Worm (Caenorhabditis elegans) whole organism, mixed stage, embryonic: ENCODE results near the gene bir-2.
A peak's percentile ranks its signal among the peaks of the same experiment; 100 is the strongest.

Source experiments
- M03D4.4 ChIP-seq: sonication (generic microtip); optimal IDR thresholded peaks from 2 replicates; lab custom pipeline; 2017; ENCODE audit warnings: mild to moderate bottlenecking, missing genetic modification characterization, missing compliant biosample characterization
- bed-3 ChIP-seq: fragments of 200-800 bp; sonication (Bioruptor generic); optimal IDR thresholded peaks from 3 replicates; lab custom pipeline; 2018; ENCODE audit warnings: mild to moderate bottlenecking, missing genetic modification characterization, moderate library complexity, missing compliant biosample characterization
- blmp-1 ChIP-seq: fragments of 150-350 bp; optimal IDR thresholded peaks from 2 replicates; lab custom pipeline; 2014; ENCODE audit warnings: missing biosample characterization, missing genetic modification characterization
- ceh-39 ChIP-seq: fragments of 150-350 bp; optimal IDR thresholded peaks from 2 replicates; lab custom pipeline; 2014; ENCODE audit warnings: missing biosample characterization, missing genetic modification characterization
- ceh-43 ChIP-seq: fragments of 200-800 bp; sonication (Bioruptor generic); optimal IDR thresholded peaks from 2 replicates; lab custom pipeline; 2018; ENCODE audit warnings: mild to moderate bottlenecking, missing genetic modification characterization, moderate library complexity, missing compliant biosample characterization
- ceh-83 ChIP-seq: fragments of 200-800 bp; sonication (Bioruptor generic); optimal IDR thresholded peaks from 2 replicates; lab custom pipeline; 2018; ENCODE audit warnings: mild to moderate bottlenecking, missing genetic modification characterization, missing compliant biosample characterization
- ces-1 ChIP-seq: fragments of 150-350 bp; optimal IDR thresholded peaks from 2 replicates; lab custom pipeline; 2014; ENCODE audit warnings: missing biosample characterization, missing genetic modification reagents, missing genetic modification characterization
- cnd-1 ChIP-seq: fragments of 200-800 bp; sonication (Bioruptor generic); optimal IDR thresholded peaks from 2 replicates; lab custom pipeline; 2018; ENCODE audit warnings: mild to moderate bottlenecking, missing genetic modification characterization, missing compliant biosample characterization
- drap-1 ChIP-seq: fragments of 200-800 bp; sonication (Bioruptor generic); optimal IDR thresholded peaks from 3 replicates; lab custom pipeline; 2018; ENCODE audit warnings: mild to moderate bottlenecking, missing genetic modification characterization, missing compliant biosample characterization
- elt-1 ChIP-seq: sonication (generic microtip); optimal IDR thresholded peaks from 2 replicates; lab custom pipeline; 2017; ENCODE audit warnings: missing genetic modification characterization, mild to moderate bottlenecking, missing compliant biosample characterization, antibody characterized with exemption, moderate library complexity, borderline replicate concordance; ENCODE audit not compliant: insufficient read depth
- elt-3 ChIP-seq: fragments of 150-350 bp; optimal IDR thresholded peaks from 2 replicates; lab custom pipeline; 2014; ENCODE audit warnings: missing biosample characterization, missing genetic modification characterization
- flh-1 ChIP-seq: fragments of 200-800 bp; sonication (Bioruptor generic); optimal IDR thresholded peaks from 2 replicates; lab custom pipeline; 2018; ENCODE audit warnings: mild to moderate bottlenecking, missing genetic modification characterization, moderate library complexity, missing compliant biosample characterization
- ham-2 ChIP-seq: fragments of 200-800 bp; sonication (Bioruptor generic); optimal IDR thresholded peaks from 2 replicates; lab custom pipeline; 2018; ENCODE audit warnings: mild to moderate bottlenecking, missing genetic modification characterization, missing compliant biosample characterization
- hlh-1 ChIP-seq: fragments of 150-350 bp; optimal IDR thresholded peaks from 2 replicates; lab custom pipeline; 2014; ENCODE audit warnings: missing biosample characterization, missing genetic modification reagents, missing genetic modification characterization
- lin-13 ChIP-seq: fragments of 150-350 bp; optimal IDR thresholded peaks from 2 replicates; lab custom pipeline; 2014; ENCODE audit warnings: missing biosample characterization, missing genetic modification characterization
- lin-32 ChIP-seq: fragments of 200-800 bp; sonication (Bioruptor generic); optimal IDR thresholded peaks from 2 replicates; lab custom pipeline; 2018; ENCODE audit warnings: mild to moderate bottlenecking, missing genetic modification characterization, missing compliant biosample characterization
- lsy-2 ChIP-seq: fragments of 150-350 bp; optimal IDR thresholded peaks from 2 replicates; lab custom pipeline; 2014; ENCODE audit warnings: missing biosample characterization, missing genetic modification characterization
- mab-5 ChIP-seq: fragments of 150-350 bp; optimal IDR thresholded peaks from 2 replicates; lab custom pipeline; 2014; ENCODE audit warnings: missing biosample characterization, missing genetic modification characterization
- mep-1 ChIP-seq: fragments of 150-350 bp; optimal IDR thresholded peaks from 2 replicates; lab custom pipeline; 2017; ENCODE audit warnings: missing biosample characterization, missing genetic modification reagents, missing genetic modification characterization, inconsistent platforms
- mls-2 ChIP-seq: sonication (generic microtip); optimal IDR thresholded peaks from 2 replicates; lab custom pipeline; 2016; ENCODE audit warnings: mild to moderate bottlenecking, missing genetic modification characterization, moderate library complexity, missing compliant biosample characterization
- nhr-12 ChIP-seq: fragments of 150-350 bp; optimal IDR thresholded peaks from 2 replicates; lab custom pipeline; 2014; ENCODE audit warnings: missing biosample characterization, missing genetic modification characterization
- nhr-237 ChIP-seq: fragments of 150-350 bp; optimal IDR thresholded peaks from 2 replicates; lab custom pipeline; 2014; ENCODE audit warnings: missing biosample characterization, missing genetic modification characterization
- nhr-28 ChIP-seq: fragments of 150-350 bp; optimal IDR thresholded peaks from 2 replicates; lab custom pipeline; 2014; ENCODE audit warnings: missing biosample characterization, missing genetic modification characterization
- nhr-76 ChIP-seq: sonication (generic microtip); optimal IDR thresholded peaks from 2 replicates; lab custom pipeline; 2017; ENCODE audit warnings: missing biosample characterization, missing genetic modification characterization
- pha-4 ChIP-seq: fragments of 150-350 bp; optimal IDR thresholded peaks from 2 replicates; lab custom pipeline; 2018; ENCODE audit warnings: missing biosample characterization, missing genetic modification reagents, missing genetic modification characterization
- snpc-4 ChIP-seq: fragments of 150-350 bp; optimal IDR thresholded peaks from 2 replicates; lab custom pipeline; 2014; ENCODE audit warnings: missing biosample characterization, missing genetic modification characterization
- sptf-1 ChIP-seq: sonication (generic microtip); optimal IDR thresholded peaks from 2 replicates; lab custom pipeline; 2017; ENCODE audit warnings: mild to moderate bottlenecking, missing genetic modification characterization, moderate library complexity, missing compliant biosample characterization
- tbx-8 ChIP-seq: fragments of 200-800 bp; sonication (Bioruptor generic); optimal IDR thresholded peaks from 2 replicates; lab custom pipeline; 2018; ENCODE audit warnings: mild to moderate bottlenecking, missing genetic modification characterization, moderate library complexity, missing compliant biosample characterization
- unc-120 ChIP-seq: sonication (generic microtip); optimal IDR thresholded peaks from 2 replicates; lab custom pipeline; 2017; ENCODE audit warnings: missing genetic modification characterization, missing compliant biosample characterization; ENCODE audit not compliant: poor library complexity, severe bottlenecking

Gene bir-2

ce11 chrV:13551601-13552000, 17.0 kb upstream of the bir-2 start, which contains the start of the genes C56A3.4 and C56A3.5:
Gene C56A3.4, minus strand, starts transcription at chrV:13551754.
Gene C56A3.5, plus strand, starts transcription at chrV:13551967.
- TF ChIP-seq ces-1 (peak; percentile 22), blmp-1 (tag; lab: Kevin White, UChicago) (no peak)

ce11 chrV:13556297-13556696, 12.4 kb upstream of the bir-2 start, which contains the start of gene C56A3.6:
Gene C56A3.6, minus strand, starts transcription at chrV:13556397.
- TF ChIP-seq snpc-4 (no peak), hlh-1 (tag; lab: Kevin White, UChicago) (peak; percentile 16)

ce11 chrV:13556746-13557145, 11.9 kb upstream of the bir-2 start, which contains the start of gene cav-2:
Gene cav-2, plus strand, starts transcription at chrV:13557104.
- TF ChIP-seq lsy-2 (tag; lab: Kevin White, UChicago) = peak; percentile 46
- TF ChIP-seq mls-2 (tag; lab: Kevin White, UChicago) = peak; percentile 11
- no peak for TF ChIP-seq elt-3
- peak; percentile 65 for TF ChIP-seq sptf-1
- peak; percentile 53 for TF ChIP-seq nhr-237
- TF ChIP-seq ceh-39 (tag; lab: Kevin White, UChicago) = peak; percentile 19
- no peak for TF ChIP-seq nhr-12 (tag; lab: Kevin White, UChicago)
- TF ChIP-seq cnd-1 (tag; lab: Kevin White, UChicago) = no peak
- TF ChIP-seq hlh-1 (tag; lab: Kevin White, UChicago) = peak; percentile 28
- no peak for TF ChIP-seq elt-1
- TF ChIP-seq pha-4 (tag; lab: Kevin White, UChicago) = peak; percentile 46
- TF ChIP-seq ces-1 = peak; percentile 75
- peak; percentile 35 for TF ChIP-seq mep-1 (tag; lab: Kevin White, UChicago)

- no peak for TF ChIP-seq pha-4 (tag; lab: Kevin White, UChicago)
- no peak for TF ChIP-seq ham-2
- no peak for TF ChIP-seq nhr-76
- TF ChIP-seq elt-3 = no peak
- no peak for TF ChIP-seq lin-32
- TF ChIP-seq drap-1 = no peak
- no peak for TF ChIP-seq ceh-39 (tag; lab: Kevin White, UChicago)
- TF ChIP-seq ceh-83 = no peak
- TF ChIP-seq tbx-8 (GFP tag; lab: Kevin White, UChicago) = no peak
- TF ChIP-seq lin-13 (tag; lab: Kevin White, UChicago) = no peak
Measured at ce11 chrV:13559978-13560377, 8.7 kb upstream of the bir-2 start, which contains the start of gene C56A3.8. Gene C56A3.8, plus strand, starts transcription at chrV:13560278.

ce11 chrV:13562748-13563147, 5.9 kb upstream of the bir-2 start:
- no peak for TF ChIP-seq bed-3 (GFP tag; lab: Kevin White, UChicago)
- TF ChIP-seq tbx-8 (GFP tag; lab: Kevin White, UChicago) = no peak
- no peak for TF ChIP-seq snpc-4
- TF ChIP-seq mep-1 (tag; lab: Kevin White, UChicago) = no peak
- no peak for TF ChIP-seq elt-3
- TF ChIP-seq lsy-2 (tag; lab: Kevin White, UChicago) = no peak
- TF ChIP-seq flh-1 (GFP tag; lab: Kevin White, UChicago) = no peak
- no peak for TF ChIP-seq ceh-39 (tag; lab: Kevin White, UChicago)

ce11 chrV:13563841-13564240, 4.8 kb upstream of the bir-2 start, which contains the start of gene grl-17:
Gene grl-17, minus strand, starts transcription at chrV:13563941.
- TF ChIP-seq pha-4 (tag; lab: Kevin White, UChicago) (no peak), unc-120 (tag; lab: Kevin White, UChicago) (no peak), drap-1 (no peak), ces-1 (no peak), lin-32 (no peak), nhr-28 (tag; lab: Kevin White, UChicago) (no peak), hlh-1 (tag; lab: Kevin White, UChicago) (no peak), M03D4.4 (no peak), ham-2 (no peak), mls-2 (tag; lab: Kevin White, UChicago) (no peak), mep-1 (tag; lab: Kevin White, UChicago) (no peak), ceh-83 (no peak), sptf-1 (no peak), nhr-237 (no peak), mab-5 (tag; lab: Kevin White, UChicago) (no peak), ceh-43 (GFP tag; lab: Kevin White, UChicago) (no peak)
